Fruit fly (Drosophila melanogaster) whole organism, prepupa: ENCODE results near the gene Argk2.

ENCODE experiments used
- CG10631 ChIP-seq: fragments of 200-800 bp; sonication (Bioruptor generic); optimal IDR thresholded peaks from 2 replicates; lab custom pipeline; 2016; ENCODE audit warnings: missing biosample characterization, missing genetic modification characterization
- CG10669 ChIP-seq: fragments of 200-800 bp; sonication (Bioruptor generic); optimal IDR thresholded peaks from 3 replicates; lab custom pipeline; 2018; ENCODE audit warnings: missing biosample characterization, mild to moderate bottlenecking, missing genetic modification characterization, moderate library complexity
- CG11294 ChIP-seq: fragments of 200-800 bp; sonication (Bioruptor generic); IDR thresholded peaks from 2 replicates; pipeline ENCODE4 v1.3.6; 2022; ENCODE audit warnings: missing biosample characterization, missing genetic modification characterization
- CG15336 ChIP-seq: fragments of 200-800 bp; sonication (Bioruptor generic); IDR thresholded peaks from 2 replicates; pipeline ENCODE4 v1.3.6; 2022; ENCODE audit warnings: missing biosample characterization, missing genetic modification characterization
- CG1621 ChIP-seq: fragments of 200-800 bp; sonication (Bioruptor generic); optimal IDR thresholded peaks from 3 replicates; lab custom pipeline; 2018; ENCODE audit warnings: missing biosample characterization, mild to moderate bottlenecking, missing genetic modification characterization
- CG16779 ChIP-seq: fragments of 200-800 bp; sonication (Bioruptor generic); optimal IDR thresholded peaks from 3 replicates; lab custom pipeline; 2017; ENCODE audit warnings: missing biosample characterization, mild to moderate bottlenecking, missing genetic modification characterization
- CG3032 ChIP-seq: fragments of 200-800 bp; optimal IDR thresholded peaks from 2 replicates; lab custom pipeline; 2019; ENCODE audit warnings: missing biosample characterization, mild to moderate bottlenecking, missing genetic modification characterization, moderate library complexity
- CG32006 ChIP-seq: fragments of 200-800 bp; sonication (Bioruptor generic); optimal IDR thresholded peaks from 3 replicates; lab custom pipeline; 2017; ENCODE audit warnings: missing biosample characterization, mild to moderate bottlenecking, missing genetic modification characterization
- CG34406 ChIP-seq: fragments of 200-800 bp; sonication (Bioruptor generic); optimal IDR thresholded peaks from 3 replicates; lab custom pipeline; 2016; ENCODE audit warnings: missing biosample characterization, missing genetic modification characterization
- CG3919 ChIP-seq: fragments of 200-800 bp; sonication (Bioruptor generic); optimal IDR thresholded peaks from 3 replicates; lab custom pipeline; 2016; ENCODE audit warnings: missing biosample characterization, missing genetic modification characterization
- CG6163 ChIP-seq: fragments of 200-800 bp; sonication (Bioruptor generic); IDR thresholded peaks from 3 replicates; pipeline ENCODE4 v1.3.6; 2022; ENCODE audit warnings: missing biosample characterization, missing genetic modification characterization
- CG6808 ChIP-seq: fragments of 200-800 bp; sonication (Bioruptor generic); optimal IDR thresholded peaks from 3 replicates; lab custom pipeline; 2017; ENCODE audit warnings: missing biosample characterization, missing genetic modification characterization, mild to moderate bottlenecking, moderate library complexity, missing genetic modification reagents
- CG6854 ChIP-seq: fragments of 200-800 bp; sonication (Bioruptor generic); optimal IDR thresholded peaks from 2 replicates; lab custom pipeline; 2017; ENCODE audit warnings: missing biosample characterization, mild to moderate bottlenecking, missing genetic modification characterization
- CG7368 ChIP-seq: fragments of 200-800 bp; sonication (Bioruptor generic); optimal IDR thresholded peaks from 3 replicates; lab custom pipeline; 2016; ENCODE audit warnings: missing biosample characterization, missing genetic modification characterization
- CG8119 ChIP-seq: fragments of 200-800 bp; sonication (Bioruptor generic); IDR thresholded peaks from 3 replicates; pipeline ENCODE4 v1.3.6; 2022; ENCODE audit warnings: missing biosample characterization, missing genetic modification characterization
- CG9139 ChIP-seq: fragments of 200-800 bp; sonication (Bioruptor generic); optimal IDR thresholded peaks from 3 replicates; lab custom pipeline; 2017; ENCODE audit warnings: missing biosample characterization, mild to moderate bottlenecking, missing genetic modification characterization
- Eip75B ChIP-seq: fragments of 200-800 bp; sonication (Bioruptor generic); optimal IDR thresholded peaks from 3 replicates; lab custom pipeline; 2016; ENCODE audit warnings: missing biosample characterization, missing genetic modification characterization
- Eip78C ChIP-seq: fragments of 200-800 bp; sonication (Bioruptor generic); peaks from one replicate; lab custom pipeline; 2016; ENCODE audit warnings: missing biosample characterization, missing genetic modification characterization
- Ets96B ChIP-seq: fragments of 200-800 bp; optimal IDR thresholded peaks from 2 replicates; lab custom pipeline; 2019; ENCODE audit warnings: missing biosample characterization, mild to moderate bottlenecking, missing genetic modification characterization, moderate library complexity
- Hr38 ChIP-seq: sonication (Bioruptor generic); optimal IDR thresholded peaks from 2 replicates; lab custom pipeline; 2016; ENCODE audit warnings: missing biosample characterization, missing genetic modification characterization
- Hr39 ChIP-seq: fragments of 200-800 bp; sonication (Bioruptor generic); optimal IDR thresholded peaks from 2 replicates; lab custom pipeline; 2016; ENCODE audit warnings: missing biosample characterization, missing genetic modification characterization
- Hr4 ChIP-seq: fragments of 200-800 bp; sonication (Bioruptor generic); optimal IDR thresholded peaks from 3 replicates; lab custom pipeline; 2016; ENCODE audit warnings: missing biosample characterization, missing genetic modification characterization
- OdsH ChIP-seq: fragments of 200-800 bp; sonication (Bioruptor generic); optimal IDR thresholded peaks from 3 replicates; lab custom pipeline; 2016; ENCODE audit warnings: missing biosample characterization, missing genetic modification characterization
- Sox102F ChIP-seq: fragments of 200-800 bp; sonication (Bioruptor generic); optimal IDR thresholded peaks from 2 replicates; lab custom pipeline; 2016; ENCODE audit warnings: missing biosample characterization, mild to moderate bottlenecking, missing genetic modification characterization
- Sox14 ChIP-seq: fragments of 200-800 bp; sonication (Bioruptor generic); optimal IDR thresholded peaks from 3 replicates; lab custom pipeline; 2016; ENCODE audit warnings: missing biosample characterization, missing genetic modification characterization
- achi ChIP-seq: fragments of 200-800 bp; sonication (Bioruptor generic); optimal IDR thresholded peaks from 3 replicates; lab custom pipeline; 2016; ENCODE audit warnings: missing biosample characterization, missing genetic modification characterization
- acj6 ChIP-seq: fragments of 200-800 bp; sonication (Bioruptor generic); optimal IDR thresholded peaks from 3 replicates; lab custom pipeline; 2016; ENCODE audit warnings: missing biosample characterization, missing genetic modification characterization
- dsx ChIP-seq: fragments of 200-800 bp; optimal IDR thresholded peaks from 3 replicates; lab custom pipeline; 2019; ENCODE audit warnings: missing biosample characterization, mild to moderate bottlenecking, missing genetic modification characterization, moderate library complexity; ENCODE audit not compliant: poor library complexity, severe bottlenecking
- esn ChIP-seq: fragments of 200-800 bp; sonication (Bioruptor generic); optimal IDR thresholded peaks from 2 replicates; lab custom pipeline; 2016; ENCODE audit warnings: missing biosample characterization, mild to moderate bottlenecking, missing genetic modification characterization, moderate library complexity
- fd59A ChIP-seq: fragments of 200-800 bp; sonication (Bioruptor generic); optimal IDR thresholded peaks from 2 replicates; lab custom pipeline; 2017; ENCODE audit warnings: missing biosample characterization, mild to moderate bottlenecking, missing genetic modification characterization, missing genetic modification reagents
- fd85E ChIP-seq: fragments of 200-800 bp; sonication (Bioruptor generic); optimal IDR thresholded peaks from 3 replicates; lab custom pipeline; 2016; ENCODE audit warnings: missing biosample characterization, missing genetic modification characterization
- fkh ChIP-seq: fragments of 200-800 bp; sonication (Bioruptor generic); optimal IDR thresholded peaks from 3 replicates; lab custom pipeline; 2017; ENCODE audit warnings: missing biosample characterization, mild to moderate bottlenecking, missing genetic modification characterization, moderate library complexity
- pdm3 ChIP-seq: fragments of 200-800 bp; sonication (Bioruptor generic); optimal IDR thresholded peaks from 3 replicates; lab custom pipeline; 2016; ENCODE audit warnings: missing biosample characterization, missing genetic modification characterization
- salr ChIP-seq, 2 experiments: fragments of 200-800 bp; sonication (Bioruptor generic); optimal IDR thresholded peaks; 3 replicates each; lab custom pipeline; 2016 to 2018; ENCODE audit warnings: missing biosample characterization in 2 of 2, missing genetic modification characterization in 2 of 2, mild to moderate bottlenecking in 1 of 2
- ss ChIP-seq, 2 experiments: fragments of 200-800 bp; sonication (Bioruptor generic); optimal IDR thresholded peaks; 2 replicates in 1 of 2; 3 replicates in 1 of 2; lab custom pipeline; 2017 to 2018; ENCODE audit warnings: mild to moderate bottlenecking in 2 of 2, missing biosample characterization in 2 of 2, missing genetic modification characterization in 2 of 2, moderate library complexity in 1 of 2
- svp ChIP-seq: fragments of 200-800 bp; sonication (Bioruptor generic); peaks from one replicate; lab custom pipeline; 2016; ENCODE audit warnings: missing biosample characterization, missing genetic modification characterization
- topi ChIP-seq: fragments of 200-800 bp; sonication (Bioruptor generic); optimal IDR thresholded peaks from 3 replicates; lab custom pipeline; 2016; ENCODE audit warnings: missing biosample characterization, missing genetic modification characterization

The Argk2 gene

DNA sequence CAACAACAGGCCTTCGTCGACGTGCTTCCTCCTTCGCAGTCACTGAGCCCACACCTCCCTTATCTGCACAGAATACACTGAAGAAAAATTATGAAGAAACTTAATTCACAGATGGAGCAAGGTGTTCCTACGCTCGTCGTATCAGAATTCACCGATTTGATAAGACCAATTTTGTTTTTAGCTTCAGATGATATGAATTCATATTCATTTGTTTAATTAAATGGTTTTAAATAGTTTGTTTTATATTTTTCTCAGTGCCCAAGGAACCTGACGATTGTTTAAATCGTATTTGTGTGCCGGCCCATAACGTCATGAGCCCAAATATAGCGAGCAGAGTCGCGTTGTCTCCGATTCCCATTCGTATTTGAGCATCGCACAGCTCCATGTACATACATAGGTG is 23.6 kb upstream of the Argk2 start (continued):
- peak; percentile 60 for TF ChIP-seq Hr39 (GFP tag; lab: Kevin White, UChicago)
- no peak for TF ChIP-seq Hr38 (GFP tag; lab: Kevin White, UChicago)
- TF ChIP-seq CG9139 = no peak
- no peak for TF ChIP-seq Ets96B (tag; lab: Kevin White, UChicago)
- TF ChIP-seq pdm3 (GFP tag; lab: Kevin White, UChicago) = no peak
- TF ChIP-seq Sox14 (GFP tag; lab: Kevin White, UChicago) = no peak
- TF ChIP-seq salr (GFP tag; optimal IDR thresholded peaks at IDR 0.05; lab: Kevin White, UChicago) = no peak
- no peak for TF ChIP-seq topi
- TF ChIP-seq CG11294 = no peak
- TF ChIP-seq achi = peak; percentile 9
- no peak for TF ChIP-seq CG16779
- no peak for TF ChIP-seq CG32006 (GFP tag; lab: Kevin White, UChicago)
- no peak for TF ChIP-seq CG15336 (GFP tag; lab: Robert Waterston, UW)
- no peak for TF ChIP-seq CG1621

DNA sequence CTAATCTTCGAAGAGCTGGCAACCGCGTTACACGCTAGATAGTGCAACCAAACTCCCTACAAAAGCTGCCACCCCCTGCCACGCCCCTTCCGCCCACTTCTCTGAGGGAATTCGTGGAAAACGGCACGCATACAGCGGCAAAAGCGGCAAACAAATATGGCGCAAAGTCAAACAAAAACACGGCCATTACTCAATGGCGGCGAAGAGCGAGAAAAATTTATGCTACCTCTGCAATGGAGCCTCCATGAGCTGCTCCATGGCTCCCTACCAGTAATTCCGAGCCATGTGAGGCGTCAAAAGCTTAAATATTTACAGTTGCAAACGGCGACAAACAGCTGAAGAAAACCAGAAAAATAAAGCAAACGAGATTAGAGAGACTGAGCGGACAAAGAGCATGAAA is 22.5 kb upstream of the Argk2 start:
- TF ChIP-seq CG32006 (GFP tag; lab: Kevin White, UChicago) (no peak), Sox102F (GFP tag; lab: Kevin White, UChicago) (no peak), CG7368 (GFP tag; lab: Kevin White, UChicago) (no peak), topi (no peak), CG10669 (GFP tag; lab: Kevin White, UChicago) (no peak), fd85E (no peak), fkh (peak; percentile 76)

DNA sequence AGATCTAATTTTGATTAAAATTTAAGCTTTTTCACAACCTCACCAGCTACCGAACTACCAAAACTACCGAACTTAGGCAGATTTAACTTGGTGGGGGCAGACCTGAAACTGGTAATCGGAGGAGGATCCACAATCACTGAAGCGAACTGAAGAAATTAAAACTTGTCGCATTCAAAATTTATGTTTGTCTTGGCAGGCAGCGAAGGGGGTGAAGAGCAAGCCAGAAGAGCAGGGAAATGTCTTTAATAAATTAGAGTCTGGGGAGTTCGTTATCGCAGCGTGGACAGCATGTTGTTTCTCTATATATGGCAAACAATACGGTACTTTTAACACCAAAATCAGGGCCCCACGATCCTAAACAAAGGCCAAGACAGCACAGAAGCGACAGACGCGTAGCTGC is 22.1 kb upstream of the Argk2 start:
- no peak for TF ChIP-seq CG8119
- TF ChIP-seq dsx (GFP tag; lab: Kevin White, UChicago) = no peak
- TF ChIP-seq, all 60 proteins: peak for 0

DNA sequence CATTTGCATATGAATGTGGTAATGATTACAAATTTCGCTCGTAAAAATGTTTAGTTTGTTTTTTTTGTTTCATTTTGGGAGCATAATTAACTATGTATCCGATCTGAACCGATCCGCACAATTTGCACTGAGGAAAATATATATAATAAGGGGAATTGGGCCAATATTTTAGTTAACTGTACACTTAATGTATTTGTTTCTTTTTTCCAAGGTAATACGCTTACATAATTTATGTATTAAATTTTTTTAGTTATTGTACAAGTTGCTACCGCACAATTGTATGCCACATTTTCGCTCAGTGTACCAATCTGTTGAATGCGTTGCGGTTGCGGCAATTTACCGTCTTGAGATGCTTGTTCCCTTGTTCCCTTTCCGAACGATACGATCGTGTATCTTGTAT is 21.6 kb upstream of the Argk2 start:
- TF ChIP-seq Ets96B (tag; lab: Kevin White, UChicago) = peak; percentile 15
- peak; percentile 55; the same call in 2 of the 3 replicates for TF ChIP-seq CG6163 (GFP tag; lab: Robert Waterston, UW)
- TF ChIP-seq CG34406 (GFP tag; lab: Kevin White, UChicago) = no peak
- peak; percentile 11 for TF ChIP-seq CG10669 (GFP tag; lab: Kevin White, UChicago)
- TF ChIP-seq CG32006 (GFP tag; lab: Kevin White, UChicago) = peak; percentile 4
- peak; percentile 22 for TF ChIP-seq OdsH (GFP tag; lab: Kevin White, UChicago)
- no peak for TF ChIP-seq fd59A (GFP tag; lab: Kevin White, UChicago)
- peak; percentile 5 for TF ChIP-seq dsx (GFP tag; lab: Kevin White, UChicago)
- peak; percentile 13 for TF ChIP-seq Eip75B
- peak; percentile 8 for TF ChIP-seq acj6 (GFP tag; lab: Kevin White, UChicago)
- peak; percentile 10 for TF ChIP-seq CG3032 (tag; lab: Kevin White, UChicago)
- TF ChIP-seq Eip78C = peak; percentile 82
- peak; percentile 16 for TF ChIP-seq pdm3 (GFP tag; lab: Kevin White, UChicago)
- no peak for TF ChIP-seq CG7368 (GFP tag; lab: Kevin White, UChicago)
- TF ChIP-seq CG10631 = peak; percentile 11
- peak in 1 of 2 experiments; percentile 31 for TF ChIP-seq ss (GFP tag; optimal IDR thresholded peaks at IDR 0.05; lab: Kevin White, UChicago)
- no peak for TF ChIP-seq CG6854 (GFP tag; lab: Kevin White, UChicago)
- peak; percentile 33 for TF ChIP-seq CG3919 (GFP tag; lab: Kevin White, UChicago)

DNA sequence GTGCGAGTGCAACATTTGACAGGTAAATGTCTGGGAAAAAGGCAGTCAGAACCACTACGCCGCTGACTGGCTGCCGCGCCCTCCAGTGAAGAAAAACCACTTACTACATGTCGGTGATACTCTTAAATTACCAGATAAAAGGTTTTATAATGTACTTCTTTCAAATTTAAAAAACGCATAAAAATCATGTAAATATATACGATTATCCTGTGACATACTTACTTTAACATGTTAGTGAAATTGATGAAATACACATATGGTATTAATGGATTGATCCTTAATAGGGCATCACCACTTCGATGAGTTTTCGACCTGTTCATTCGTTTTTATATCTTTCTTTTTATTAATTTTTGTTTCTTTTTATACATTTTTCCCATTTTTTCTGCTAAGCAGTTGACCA is 20.7 kb upstream of the Argk2 start:
- TF ChIP-seq svp (peak; percentile 46), Hr4 (no peak), ss (GFP tag; optimal IDR thresholded peaks at IDR 0.05; lab: Kevin White, UChicago) (no peak), Eip75B (no peak), CG9139 (no peak), CG1621 (no peak), CG10631 (no peak), Eip78C (peak; percentile 28), CG11294 (no peak), CG6808 (GFP tag; lab: Kevin White, UChicago) (no peak), Sox102F (GFP tag; lab: Kevin White, UChicago) (peak; percentile 10), esn (GFP tag; lab: Kevin White, UChicago) (peak; percentile 7)
